Worm (Caenorhabditis elegans) whole organism, L2 larva: ENCODE results near the gene F21D12.2.

Experiments
- C34F6.9 ChIP-seq: fragments of 150-350 bp; optimal IDR thresholded peaks from 2 replicates; lab custom pipeline; 2014; ENCODE audit warnings: missing biosample characterization, missing genetic modification characterization
- F13H6.1 ChIP-seq: sonication (generic microtip); optimal IDR thresholded peaks from 2 replicates; lab custom pipeline; 2016; ENCODE audit warnings: missing genetic modification characterization, missing compliant biosample characterization
- R02D3.7 ChIP-seq: fragments of 150-350 bp; optimal IDR thresholded peaks from 2 replicates; lab custom pipeline; 2014; ENCODE audit warnings: missing biosample characterization, missing genetic modification characterization
- ZK546.5 ChIP-seq: sonication (generic microtip); optimal IDR thresholded peaks from 2 replicates; lab custom pipeline; 2017; ENCODE audit warnings: missing biosample characterization, missing genetic modification characterization
- ama-1 ChIP-seq: fragments of 150-350 bp; optimal IDR thresholded peaks from 2 replicates; lab custom pipeline; 2018; ENCODE audit warnings: inconsistent platforms
- blmp-1 ChIP-seq: sonication (generic microtip); optimal IDR thresholded peaks from 2 replicates; lab custom pipeline; 2017; ENCODE audit warnings: missing genetic modification characterization, mild to moderate bottlenecking, missing compliant biosample characterization, antibody characterized with exemption, moderate library complexity; ENCODE audit not compliant: insufficient read depth
- ceh-82 ChIP-seq: fragments of 150-350 bp; optimal IDR thresholded peaks from 2 replicates; lab custom pipeline; 2014; ENCODE audit warnings: missing biosample characterization, missing genetic modification characterization
- crh-2 ChIP-seq: sonication (generic microtip); optimal IDR thresholded peaks from 2 replicates; lab custom pipeline; 2017; ENCODE audit warnings: missing biosample characterization, missing genetic modification characterization
- egl-27 ChIP-seq: sonication (generic microtip); optimal IDR thresholded peaks from 3 replicates; lab custom pipeline; 2017; ENCODE audit warnings: missing biosample characterization, missing genetic modification reagents, missing genetic modification characterization
- elt-1 ChIP-seq: fragments of 150-350 bp; optimal IDR thresholded peaks from 2 replicates; lab custom pipeline; 2014; ENCODE audit warnings: missing biosample characterization, missing genetic modification characterization
- elt-3 ChIP-seq: sonication (generic microtip); optimal IDR thresholded peaks from 2 replicates; lab custom pipeline; 2017; ENCODE audit warnings: missing biosample characterization, missing genetic modification characterization
- fos-1 ChIP-seq: fragments of 150-350 bp; optimal IDR thresholded peaks from 2 replicates; lab custom pipeline; 2014; ENCODE audit warnings: missing biosample characterization, missing genetic modification characterization
- lin-11 ChIP-seq: fragments of 150-350 bp; sonication (generic microtip); optimal IDR thresholded peaks from 2 replicates; lab custom pipeline; 2014; ENCODE audit warnings: missing biosample characterization, missing genetic modification characterization, inconsistent platforms, mixed read lengths
- lin-13 ChIP-seq: fragments of 150-350 bp; optimal IDR thresholded peaks from 2 replicates; lab custom pipeline; 2014; ENCODE audit warnings: missing biosample characterization, missing genetic modification reagents, missing genetic modification characterization
- lsy-2 ChIP-seq, 2 experiments: fragments of 150-350 bp in 1 of 2; sonication (generic microtip) in 1 of 2; optimal IDR thresholded peaks; 2 replicates each; lab custom pipeline; 2014 to 2017; ENCODE audit warnings: missing biosample characterization in 2 of 2, missing genetic modification characterization in 2 of 2
- mab-5 ChIP-seq: fragments of 150-350 bp; optimal IDR thresholded peaks from 2 replicates; lab custom pipeline; 2014; ENCODE audit warnings: missing biosample characterization, missing genetic modification characterization
- mdl-1 ChIP-seq, 2 experiments: fragments of 150-350 bp in 1 of 2; sonication (generic microtip) in 1 of 2; optimal IDR thresholded peaks; 2 replicates each; lab custom pipeline; 2017; ENCODE audit warnings: missing biosample characterization in 2 of 2, missing genetic modification characterization in 2 of 2
- nhr-11 ChIP-seq: fragments of 150-350 bp; optimal IDR thresholded peaks from 2 replicates; lab custom pipeline; 2014; ENCODE audit warnings: missing biosample characterization, missing genetic modification characterization
- nhr-12 ChIP-seq: fragments of 150-350 bp; optimal IDR thresholded peaks from 2 replicates; lab custom pipeline; 2014; ENCODE audit warnings: missing biosample characterization, missing genetic modification characterization
- nhr-129 ChIP-seq: fragments of 150-350 bp; optimal IDR thresholded peaks from 2 replicates; lab custom pipeline; 2014; ENCODE audit warnings: missing biosample characterization, missing genetic modification characterization
- nhr-21 ChIP-seq: fragments of 150-350 bp; optimal IDR thresholded peaks from 2 replicates; lab custom pipeline; 2014; ENCODE audit warnings: missing biosample characterization, missing genetic modification characterization
- nhr-237 ChIP-seq: fragments of 150-350 bp; optimal IDR thresholded peaks from 2 replicates; lab custom pipeline; 2014; ENCODE audit warnings: missing biosample characterization, missing genetic modification characterization
- peb-1 ChIP-seq: fragments of 150-350 bp; optimal IDR thresholded peaks from 2 replicates; lab custom pipeline; 2014; ENCODE audit warnings: missing biosample characterization, missing genetic modification characterization
- sem-4 ChIP-seq: fragments of 150-350 bp; optimal IDR thresholded peaks from 2 replicates; lab custom pipeline; 2014; ENCODE audit warnings: missing biosample characterization, missing genetic modification reagents, missing genetic modification characterization
- sma-3 ChIP-seq: sonication (generic microtip); optimal IDR thresholded peaks from 2 replicates; lab custom pipeline; 2016; ENCODE audit warnings: missing genetic modification reagents, missing genetic modification characterization, missing compliant biosample characterization
- sma-9 ChIP-seq, 2 experiments: fragments of 150-350 bp in 1 of 2; sonication (generic microtip) in 1 of 2; optimal IDR thresholded peaks; 2 replicates each; lab custom pipeline; 2014 to 2016; ENCODE audit warnings: missing genetic modification characterization in 2 of 2, mild to moderate bottlenecking in 1 of 2, missing biosample characterization in 1 of 2, missing compliant biosample characterization in 1 of 2, missing genetic modification reagents in 1 of 2, moderate library complexity in 1 of 2
- unc-39 ChIP-seq: fragments of 150-350 bp; optimal IDR thresholded peaks from 2 replicates; lab custom pipeline; 2014; ENCODE audit warnings: missing biosample characterization, missing genetic modification characterization
- unc-62 ChIP-seq: fragments of 150-350 bp; optimal IDR thresholded peaks from 2 replicates; lab custom pipeline; 2014; ENCODE audit warnings: missing biosample characterization, missing genetic modification reagents, missing genetic modification characterization
- zag-1 ChIP-seq: fragments of 150-350 bp; optimal IDR thresholded peaks from 2 replicates; lab custom pipeline; 2014; ENCODE audit warnings: missing biosample characterization, missing genetic modification characterization
- ztf-11 ChIP-seq: sonication (generic microtip); optimal IDR thresholded peaks from 2 replicates; lab custom pipeline; 2017; ENCODE audit warnings: missing biosample characterization, missing genetic modification characterization
- ztf-4 ChIP-seq: fragments of 150-350 bp; optimal IDR thresholded peaks from 2 replicates; lab custom pipeline; 2014; ENCODE audit warnings: missing biosample characterization, missing genetic modification characterization

Gene F21D12.2

DNA sequence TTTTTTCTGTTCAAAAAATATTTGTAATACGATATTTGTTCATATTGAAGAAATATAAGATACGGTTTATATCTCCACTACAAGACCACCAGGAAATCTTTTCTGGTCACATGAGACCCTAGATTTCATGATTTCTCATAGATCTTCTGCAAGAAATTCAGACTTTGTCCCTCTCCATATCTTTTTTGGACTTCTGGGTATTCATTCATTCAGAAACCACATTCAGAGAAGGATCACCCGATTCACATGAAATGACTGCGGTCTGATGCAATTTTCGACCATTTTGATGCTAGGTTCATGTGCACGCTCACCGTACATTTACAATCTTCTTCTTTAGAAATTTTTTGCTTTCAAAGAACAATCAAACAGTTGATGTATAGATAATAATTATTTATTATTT lies 37.8 kb upstream of the F21D12.2 start:
- TF ChIP-seq fos-1 (peak; percentile 22), nhr-21 (tag; lab: Kevin White, UChicago) (peak; percentile 77), nhr-237 (tag; lab: Kevin White, UChicago) (no peak), elt-3 (tag; lab: Kevin White, UChicago) (no peak), nhr-12 (tag; lab: Kevin White, UChicago) (no peak), F13H6.1 (tag; lab: Kevin White, UChicago) (no peak), C34F6.9 (tag; lab: Kevin White, UChicago) (no peak), nhr-129 (peak; percentile 42), sma-9 (GFP tag; optimal IDR thresholded peaks at IDR 0.05; lab: Kevin White, UChicago) (peak; percentile 63), sma-9 (tag; optimal IDR thresholded peaks at IDR 0.05; lab: Kevin White, UChicago) (no peak), mab-5 (tag; lab: Kevin White, UChicago) (no peak), ama-1 (lab: Kevin White, UChicago) (no peak)

- TF ChIP-seq blmp-1 (tag; lab: Kevin White, UChicago) = peak; percentile 18
- TF ChIP-seq fos-1 = peak; percentile 86
- no peak for TF ChIP-seq unc-39
- TF ChIP-seq ceh-82 = no peak
- TF ChIP-seq sma-9 (GFP tag; optimal IDR thresholded peaks at IDR 0.05; lab: Kevin White, UChicago) = peak; percentile 23
- no peak for TF ChIP-seq sma-9 (tag; optimal IDR thresholded peaks at IDR 0.05; lab: Kevin White, UChicago)
- TF ChIP-seq ztf-11 = no peak
- TF ChIP-seq lin-11 (tag; lab: Kevin White, UChicago) = no peak
- TF ChIP-seq elt-3 (tag; lab: Kevin White, UChicago) = no peak
- TF ChIP-seq mdl-1 (tag; optimal IDR thresholded peaks at IDR 0.05; lab: Kevin White, UChicago) = peak in 1 of 2 experiments; percentile 7
- no peak for TF ChIP-seq unc-62 (GFP tag; lab: Kevin White, UChicago)
- TF ChIP-seq ztf-4 = no peak
- peak; percentile 15 for TF ChIP-seq nhr-129
- TF ChIP-seq R02D3.7 (tag; lab: Kevin White, UChicago) = no peak
- no peak for TF ChIP-seq peb-1 (tag; lab: Kevin White, UChicago)
- no peak for TF ChIP-seq lsy-2 (tag; optimal IDR thresholded peaks at IDR 0.05; lab: Kevin White, UChicago)
- TF ChIP-seq C34F6.9 (tag; lab: Kevin White, UChicago) = no peak
- no peak for TF ChIP-seq ama-1 (lab: Kevin White, UChicago)
These were observed 37.0 kb upstream of the F21D12.2 start for ce11 chrII:7280584-7280983.

- TF ChIP-seq ZK546.5 (tag; lab: Kevin White, UChicago) = no peak
- peak; percentile 4 for TF ChIP-seq sma-9 (GFP tag; optimal IDR thresholded peaks at IDR 0.05; lab: Kevin White, UChicago)
- no peak for TF ChIP-seq sma-9 (tag; optimal IDR thresholded peaks at IDR 0.05; lab: Kevin White, UChicago)
These were observed 34.5 kb upstream of the F21D12.2 start for ce11 chrII:7283063-7283462.

ce11 chrII:7287140-7287539 lies 30.4 kb upstream of the F21D12.2 start:
- TF ChIP-seq sma-9 (GFP tag; optimal IDR thresholded peaks at IDR 0.05; lab: Kevin White, UChicago) (peak; percentile 3), sma-9 (tag; optimal IDR thresholded peaks at IDR 0.05; lab: Kevin White, UChicago) (no peak), fos-1 (peak; percentile 61), unc-62 (GFP tag; lab: Kevin White, UChicago) (no peak), nhr-11 (tag; lab: Kevin White, UChicago) (no peak), crh-2 (tag; lab: Kevin White, UChicago) (peak; percentile 14)

DNA sequence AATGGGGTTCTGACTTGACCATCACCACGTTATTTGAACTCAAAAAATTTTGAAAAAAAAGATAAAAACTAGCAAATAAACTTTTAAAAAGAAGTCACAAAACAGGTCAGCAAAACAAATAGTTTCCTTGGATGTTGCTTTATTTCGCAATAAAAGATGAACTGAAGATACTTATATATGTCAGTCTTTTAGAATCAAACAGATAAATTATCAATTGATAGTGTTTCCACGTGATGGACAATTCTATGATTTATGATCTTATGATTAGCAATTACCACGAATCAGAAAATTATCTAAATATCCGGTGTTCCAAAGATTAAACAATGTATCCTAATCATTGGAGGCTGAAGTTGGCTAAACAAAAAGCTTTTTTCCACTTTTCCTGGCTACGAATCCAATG lies 29.9 kb upstream of the F21D12.2 start:
- peak; percentile 64 for TF ChIP-seq fos-1
- TF ChIP-seq sma-3 (GFP tag; lab: Kevin White, UChicago) = peak; percentile 70
- TF ChIP-seq nhr-21 (tag; lab: Kevin White, UChicago) = peak; percentile 88
- TF ChIP-seq unc-62 (GFP tag; lab: Kevin White, UChicago) = peak; percentile 41
- peak; percentile 22 for TF ChIP-seq egl-27 (tag; lab: Kevin White, UChicago)
- TF ChIP-seq crh-2 (tag; lab: Kevin White, UChicago) = peak; percentile 8
- no peak for TF ChIP-seq F13H6.1 (tag; lab: Kevin White, UChicago)
- no peak for TF ChIP-seq ztf-4
- no peak for TF ChIP-seq sem-4 (tag; lab: Kevin White, UChicago)
- peak; percentile 3 for TF ChIP-seq nhr-129
- TF ChIP-seq sma-9 (GFP tag; optimal IDR thresholded peaks at IDR 0.05; lab: Kevin White, UChicago) = peak; percentile 29
- TF ChIP-seq sma-9 (tag; optimal IDR thresholded peaks at IDR 0.05; lab: Kevin White, UChicago) = no peak
- TF ChIP-seq ceh-82 = no peak
- TF ChIP-seq mab-5 (tag; lab: Kevin White, UChicago) = peak; percentile 69
- TF ChIP-seq lin-13 (GFP tag; lab: Kevin White, UChicago) = no peak
- TF ChIP-seq elt-1 = no peak
- TF ChIP-seq zag-1 (tag; lab: Kevin White, UChicago) = no peak
- peak in 1 of 2 experiments; percentile 73 for TF ChIP-seq mdl-1 (tag; optimal IDR thresholded peaks at IDR 0.05; lab: Kevin White, UChicago)
- TF ChIP-seq blmp-1 (tag; lab: Kevin White, UChicago) = peak; percentile 69
- no peak for TF ChIP-seq lsy-2 (tag; optimal IDR thresholded peaks at IDR 0.05; lab: Kevin White, UChicago)
